Worm (Caenorhabditis elegans) whole organism, midembryonic: ENCODE results near the gene T12B3.3.

Experiments used
- T22C8.4 ChIP-seq: fragments of 200-800 bp; sonication (Bioruptor generic); IDR thresholded peaks from 2 replicates; pipeline ENCODE4 v1.3.6; 2022; ENCODE audit warnings: missing genetic modification characterization, missing compliant biosample characterization
- cog-1 ChIP-seq: sonication (generic microtip); optimal IDR thresholded peaks from 2 replicates; lab custom pipeline; 2016; ENCODE audit warnings: missing genetic modification characterization, missing compliant biosample characterization
- flt-1 ChIP-seq: fragments of 200-800 bp; sonication (Bioruptor generic); IDR thresholded peaks from 2 replicates; pipeline ENCODE4 v1.3.6; 2022; ENCODE audit warnings: missing genetic modification characterization, missing compliant biosample characterization
- med-1 ChIP-seq: sonication (generic microtip); optimal IDR thresholded peaks from 2 replicates; lab custom pipeline; 2017; ENCODE audit warnings: missing genetic modification characterization, mild to moderate bottlenecking, missing compliant biosample characterization, antibody characterized with exemption, missing genetic modification reagents; ENCODE audit not compliant: insufficient read depth
- ref-1 ChIP-seq: fragments of 200-800 bp; sonication (Bioruptor generic); conservative IDR thresholded peaks from 2 replicates; pipeline ENCODE4 v1.3.6; 2022; ENCODE audit warnings: missing genetic modification reagents, missing genetic modification characterization, missing compliant biosample characterization
- tab-1 ChIP-seq: fragments of 200-800 bp; sonication (Bioruptor generic); IDR thresholded peaks from 2 replicates; pipeline ENCODE4 v1.3.6; 2022; ENCODE audit warnings: missing genetic modification characterization, missing compliant biosample characterization
- ztf-23 ChIP-seq: fragments of 200-800 bp; sonication (Bioruptor generic); IDR thresholded peaks from 2 replicates; pipeline ENCODE4 v1.3.6; 2022; ENCODE audit warnings: missing genetic modification reagents, missing genetic modification characterization, missing compliant biosample characterization
- ztf-29 ChIP-seq: fragments of 200-800 bp; sonication (Bioruptor generic); IDR thresholded peaks from 2 replicates; pipeline ENCODE4 v1.3.6; 2022; ENCODE audit warnings: missing genetic modification reagents, missing genetic modification characterization, missing compliant biosample characterization

DNA sequence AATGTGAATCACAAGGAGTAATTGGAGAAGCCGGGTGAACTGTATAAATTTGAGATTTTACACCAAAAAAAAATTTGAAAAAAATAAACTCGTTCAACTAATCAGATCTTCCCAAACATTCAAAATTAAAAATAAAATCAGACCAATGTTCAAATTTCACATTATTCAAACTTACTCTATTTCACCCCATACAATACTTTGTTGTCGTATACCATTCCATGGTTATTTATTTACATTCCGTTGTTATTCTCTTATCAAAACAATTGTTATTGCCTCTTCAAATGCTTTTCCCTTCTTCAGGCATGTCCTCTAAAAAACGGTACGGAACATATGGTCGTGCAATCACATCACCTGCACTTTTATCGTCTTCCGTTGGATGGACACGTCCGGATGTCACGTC lies 49.3 kb downstream of the T12B3.3 start, which contains the start of gene unc-82:
- no peak for TF ChIP-seq med-1
- TF ChIP-seq T22C8.4, result no peak
- TF ChIP-seq cog-1 (tag; lab: Kevin White, UChicago), result no peak
- no peak for TF ChIP-seq flt-1
- no peak for TF ChIP-seq tab-1 (GFP tag; lab: Robert Waterston, UW)
- TF ChIP-seq ztf-29 (GFP tag; lab: Robert Waterston, UW), result no peak
- TF ChIP-seq ref-1 (GFP tag; lab: Robert Waterston, UW), result no peak
- no peak for TF ChIP-seq ztf-23 (GFP tag; lab: Robert Waterston, UW)
